Worm (Caenorhabditis elegans): Measurements from ENCODE around the gene rbc-1.

Gene rbc-1

DNA sequence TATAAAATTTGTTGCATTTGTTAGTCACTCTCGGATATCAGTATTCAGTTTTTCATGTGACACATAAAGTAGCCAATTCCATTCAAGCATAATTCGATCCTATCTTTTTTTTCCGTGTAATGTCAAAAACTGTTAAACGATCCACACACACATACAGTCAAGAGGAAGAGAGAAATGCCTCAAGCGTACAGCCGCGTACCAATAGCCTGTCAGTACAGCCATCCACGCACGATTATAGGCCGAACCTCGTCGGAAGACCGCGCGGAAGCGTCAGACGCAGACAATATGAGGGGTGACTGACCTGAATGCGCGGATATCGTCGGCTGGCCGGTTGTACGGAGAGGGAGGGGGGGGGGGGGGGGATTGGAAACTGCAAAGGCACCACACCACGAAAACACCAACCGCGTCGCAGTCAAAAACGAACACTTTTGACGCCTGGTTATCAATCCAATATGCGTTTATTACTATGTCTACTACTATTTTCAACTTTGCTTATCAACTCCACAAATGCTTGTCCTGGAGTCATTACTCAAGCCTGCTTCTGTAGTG, 33.5 kb upstream of the rbc-1 start, which contains the start of gene let-4:
let-4 (plus strand) TSS at position 357 of the 549 bp plus-strand sequence.
- TF ChIP-seq mxl-3 (GFP tag; optimal IDR thresholded peaks at IDR 0.05): no peak
- TF ChIP-seq hlh-11 (tag; optimal IDR thresholded peaks at IDR 0.05): peak; percentile 37
- TF ChIP-seq unc-62 (GFP tag; optimal IDR thresholded peaks at IDR 0.05 in 1 of 2): peak in 1 of 2 experiments; percentile 95
- no peak for TF ChIP-seq unc-62 (tag; optimal IDR thresholded peaks at IDR 0.05)
- no peak for TF ChIP-seq hif-1 (tag; optimal IDR thresholded peaks at IDR 0.05)
- TF ChIP-seq nhr-42 (GFP tag; IDR thresholded peaks at IDR 0.05): no peak
- peak; percentile 80 for TF ChIP-seq set-16 (GFP tag; IDR thresholded peaks at IDR 0.05)
- TF ChIP-seq saeg-2 (GFP tag; IDR thresholded peaks at IDR 0.05): no peak

DNA sequence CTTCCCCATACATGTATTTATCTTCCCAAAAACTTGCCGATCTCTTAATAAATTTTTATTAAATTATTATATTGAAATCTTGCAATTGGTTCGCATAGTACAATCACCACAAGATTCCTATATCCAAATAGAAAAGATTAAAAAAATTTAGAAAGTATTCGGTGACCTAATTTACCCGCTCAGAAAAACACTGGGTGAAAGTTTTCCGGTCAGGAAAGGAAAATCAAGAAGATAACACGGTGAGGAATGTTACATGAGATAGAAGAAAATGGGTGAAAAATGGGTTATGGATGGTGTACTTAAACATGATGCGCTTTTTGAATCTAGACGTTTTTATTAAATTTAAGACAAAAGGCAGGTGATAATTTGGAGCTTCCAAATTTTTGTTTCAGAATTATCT, 30.3 kb upstream of the rbc-1 start:
- TF ChIP-seq zag-1 (tag; optimal IDR thresholded peaks at IDR 0.05) (no peak), dpl-1 (GFP tag; optimal IDR thresholded peaks at IDR 0.05) (no peak), nhr-237 (tag; optimal IDR thresholded peaks at IDR 0.05) (no peak), D1046.2 (GFP tag; IDR thresholded peaks at IDR 0.05) (no peak), lir-3 (tag; optimal IDR thresholded peaks at IDR 0.05) (no peak), zfp-2 (tag; optimal IDR thresholded peaks at IDR 0.05) (no peak), dmd-9 (GFP tag; IDR thresholded peaks at IDR 0.05) (no peak), cey-2 (tag; optimal IDR thresholded peaks at IDR 0.05; ENCODE audit: borderline replicate concordance, insufficient read depth) (no peak), hlh-30 (tag; optimal IDR thresholded peaks at IDR 0.05; ENCODE audit: insufficient read depth) (no peak), gei-8 (GFP tag; optimal IDR thresholded peaks at IDR 0.05) (no peak), mdl-1 (tag; optimal IDR thresholded peaks at IDR 0.05) (no peak), Y105C5A.15 (GFP tag; IDR thresholded peaks at IDR 0.05) (no peak), mep-1 (tag; optimal IDR thresholded peaks at IDR 0.05) (no peak), dmd-6 (GFP tag; IDR thresholded peaks at IDR 0.05) (no peak), vab-7 (GFP tag; IDR thresholded peaks at IDR 0.05) (no peak), unc-39 (tag; optimal IDR thresholded peaks at IDR 0.05) (no peak), pqm-1 (tag; optimal IDR thresholded peaks at IDR 0.05) (no peak), lin-39 (tag; optimal IDR thresholded peaks at IDR 0.05) (no peak), ztf-7 (tag; optimal IDR thresholded peaks at IDR 0.05) (no peak), lin-38 (GFP tag; IDR thresholded peaks at IDR 0.05) (no peak)

DNA sequence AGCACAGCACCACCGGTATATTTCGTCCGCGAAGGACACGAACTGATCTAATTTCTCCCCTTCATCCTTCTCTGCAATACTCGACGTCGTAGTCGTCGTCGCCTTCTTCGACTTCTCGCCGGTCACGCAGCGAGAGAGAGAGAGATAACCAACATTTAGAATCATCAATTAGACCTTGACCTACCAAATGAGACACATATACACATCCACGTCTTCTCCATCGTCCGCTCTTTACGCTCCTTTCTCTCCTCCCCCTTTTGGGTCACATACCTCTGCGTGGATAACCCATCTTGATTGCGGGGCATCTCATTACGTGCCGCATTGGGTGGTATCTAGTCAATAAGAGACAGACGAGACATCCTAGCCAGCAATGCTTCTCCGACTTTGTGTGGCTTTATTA, 29.7 kb upstream of the rbc-1 start, which contains the start of gene sym-1:
sym-1 (plus strand) TSS at position 194 of the 400 bp plus-strand sequence.
- peak; percentile 69 for TF ChIP-seq nhr-25 (tag; optimal IDR thresholded peaks at IDR 0.05; ENCODE audit: borderline replicate concordance, insufficient read depth)
- peak; percentile 57 for TF ChIP-seq mxl-3 (GFP tag; optimal IDR thresholded peaks at IDR 0.05)
- TF ChIP-seq hlh-11 (tag; optimal IDR thresholded peaks at IDR 0.05): peak; percentile 26
- TF ChIP-seq gei-8 (GFP tag; optimal IDR thresholded peaks at IDR 0.05): no peak

DNA sequence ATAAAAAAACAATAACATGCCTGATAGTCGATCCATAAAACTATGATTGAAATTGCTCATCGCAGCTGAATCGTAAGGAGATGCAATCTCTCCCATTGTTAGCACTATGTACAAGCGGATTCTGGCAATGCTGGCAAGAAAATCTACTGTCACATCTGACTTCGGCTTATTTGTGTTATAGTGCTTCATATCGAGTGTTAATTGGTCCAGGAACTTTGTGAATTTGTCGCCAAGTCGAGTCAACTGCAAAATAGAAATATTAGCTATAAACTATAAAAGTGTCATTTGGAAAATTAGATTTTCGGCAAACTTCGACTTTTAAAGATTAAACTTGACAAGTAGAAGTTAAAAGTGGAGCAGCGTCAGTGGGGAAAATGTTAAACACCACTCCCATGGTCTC, 26.8 kb upstream of the rbc-1 start:
- peak; percentile 41 for TF ChIP-seq aha-1 (tag)
- no peak for TF ChIP-seq ama-1 (optimal IDR thresholded peaks at IDR 0.05)
- TF ChIP-seq mes-2 (tag; optimal IDR thresholded peaks at IDR 0.05; ENCODE audit: poor library complexity, severe bottlenecking): peak; percentile 9
- peak; percentile 74 for TF ChIP-seq duxl-1 (tag; optimal IDR thresholded peaks at IDR 0.05; ENCODE audit: poor library complexity)
